Fruit fly (Drosophila melanogaster) Kc167 (cell line): Measurements from ENCODE around the gene mag.

Source experiments
- Myc ChIP-seq: fragments of >200 bp; optimal IDR thresholded peaks from 2 replicates; lab custom pipeline; 2017; ENCODE audit warnings: missing external identifiers
- h ChIP-seq: fragments of >200 bp; optimal IDR thresholded peaks from 3 replicates; lab custom pipeline; 2018; ENCODE audit warnings: missing external identifiers
- insv ChIP-seq: fragments of >200 bp; optimal IDR thresholded peaks from 3 replicates; lab custom pipeline; 2018; ENCODE audit warnings: missing external identifiers
- psq ChIP-seq: fragments of >200 bp; optimal IDR thresholded peaks from 2 replicates; lab custom pipeline; 2017; ENCODE audit warnings: missing external identifiers
- ttk ChIP-seq: sonication (Bioruptor generic); optimal IDR thresholded peaks from 2 replicates; lab custom pipeline; 2017; ENCODE audit warnings: missing external identifiers

DNA sequence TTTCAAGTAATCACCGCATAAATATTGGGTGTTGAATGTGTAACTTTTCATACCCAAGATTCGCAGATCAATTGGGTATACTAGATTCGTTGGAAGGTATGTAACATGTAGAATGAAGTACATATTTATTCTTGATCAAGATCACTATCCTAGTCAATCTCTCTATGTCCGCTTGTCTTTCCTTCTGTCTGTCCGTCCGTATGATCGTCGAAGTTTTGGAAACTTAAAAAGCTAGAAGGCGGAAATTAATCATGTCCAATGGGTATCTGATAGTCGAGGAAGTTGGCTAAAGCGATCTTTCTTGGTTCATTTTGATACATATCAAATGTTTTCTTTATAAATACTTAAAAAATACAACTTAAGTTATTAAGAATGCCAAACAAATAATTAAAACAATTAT lies 27.2 kb downstream of the mag start:
- TF ChIP-seq ttk (lab: Kevin White, UChicago), result no peak
- no peak for TF ChIP-seq psq (lab: Kevin White, UChicago)
- no peak for TF ChIP-seq insv (lab: Kevin White, UChicago)
- TF ChIP-seq Myc, result no peak
- TF ChIP-seq h (lab: Kevin White, UChicago), result no peak
